Fruit fly (Drosophila melanogaster) whole organism, pupa: ENCODE results near the gene dsh.
A peak's percentile ranks its signal among the peaks of the same experiment; 100 is the strongest.

Experiments used
- CG10348 ChIP-seq: fragments of 200-800 bp; sonication (Bioruptor generic); IDR thresholded peaks from 2 replicates; pipeline ENCODE4 v1.3.6; 2022; ENCODE audit warnings: missing biosample characterization, missing genetic modification characterization
- CG12605 ChIP-seq: fragments of 200-800 bp; sonication (Bioruptor generic); IDR thresholded peaks from 2 replicates; pipeline ENCODE4 v1.3.6; 2022; ENCODE audit warnings: missing biosample characterization, missing genetic modification characterization
- CG14655 ChIP-seq: fragments of 200-800 bp; sonication (Bioruptor generic); optimal IDR thresholded peaks from 3 replicates; lab custom pipeline; 2017; ENCODE audit warnings: mild to moderate bottlenecking, missing biosample characterization, missing genetic modification reagents, missing genetic modification characterization
- CG17806 ChIP-seq: fragments of 200-800 bp; sonication (Bioruptor generic); optimal IDR thresholded peaks from 2 replicates; lab custom pipeline; 2018; ENCODE audit warnings: missing biosample characterization, mild to moderate bottlenecking, missing genetic modification characterization, moderate library complexity
- CG32121 ChIP-seq: fragments of 200-800 bp; sonication (Bioruptor generic); IDR thresholded peaks from 2 replicates; pipeline ENCODE4 v1.3.6; 2022; ENCODE audit warnings: missing biosample characterization, missing genetic modification characterization
- CG34367 ChIP-seq: fragments of 200-800 bp; sonication (Bioruptor generic); optimal IDR thresholded peaks from 2 replicates; lab custom pipeline; 2018; ENCODE audit warnings: missing biosample characterization, mild to moderate bottlenecking, missing genetic modification characterization
- CG4496 ChIP-seq: fragments of 200-800 bp; sonication (Bioruptor generic); IDR thresholded peaks from 3 replicates; pipeline ENCODE4 v1.3.6; 2022; ENCODE audit warnings: missing biosample characterization, missing genetic modification characterization
- CG8159 ChIP-seq: fragments of 200-800 bp; sonication (Bioruptor generic); optimal IDR thresholded peaks from 3 replicates; lab custom pipeline; 2018; ENCODE audit warnings: missing biosample characterization, mild to moderate bottlenecking, missing genetic modification characterization, moderate library complexity
- EcR ChIP-seq: fragments of 200-800 bp; sonication (Bioruptor generic); optimal IDR thresholded peaks from 3 replicates; lab custom pipeline; 2019; ENCODE audit warnings: missing biosample characterization, missing genetic modification characterization, mild to moderate bottlenecking, moderate library complexity, missing genetic modification reagents
- Ets98B ChIP-seq: fragments of 200-800 bp; sonication (Bioruptor generic); IDR thresholded peaks from 2 replicates; pipeline ENCODE4 v1.3.6; 2022; ENCODE audit warnings: missing biosample characterization, missing genetic modification characterization
- Pif1A ChIP-seq: fragments of 200-800 bp; sonication (Bioruptor generic); optimal IDR thresholded peaks from 3 replicates; lab custom pipeline; 2016; ENCODE audit warnings: missing biosample characterization, missing genetic modification characterization
- Pif1B ChIP-seq: fragments of 200-800 bp; sonication (Bioruptor generic); optimal IDR thresholded peaks from 3 replicates; lab custom pipeline; 2016; ENCODE audit warnings: missing biosample characterization, missing genetic modification characterization
- Snoo ChIP-seq: fragments of 200-800 bp; sonication (Bioruptor generic); optimal IDR thresholded peaks from 3 replicates; lab custom pipeline; 2017; ENCODE audit warnings: missing biosample characterization, mild to moderate bottlenecking, missing genetic modification characterization, inconsistent platforms
- fd96Ca ChIP-seq: fragments of 200-800 bp; sonication (Bioruptor generic); IDR thresholded peaks from 3 replicates; pipeline ENCODE4 v1.3.6; 2022; ENCODE audit warnings: missing biosample characterization, missing genetic modification characterization

- no peak for TF ChIP-seq CG32121 (GFP tag; lab: Robert Waterston, UW)
- no peak for TF ChIP-seq Pif1B
- no peak for TF ChIP-seq CG14655 (GFP tag; lab: Kevin White, UChicago)
- no peak for TF ChIP-seq CG12605 (GFP tag; lab: Robert Waterston, UW)
- no peak for TF ChIP-seq CG10348 (GFP tag; lab: Robert Waterston, UW)
- TF ChIP-seq Pif1A (GFP tag; lab: Kevin White, UChicago): no peak
- no peak for TF ChIP-seq CG17806 (tag; lab: Kevin White, UChicago)
- peak; percentile 49; the same call in 2 of the 3 replicates for TF ChIP-seq CG4496 (GFP tag; lab: Robert Waterston, UW)
- no peak for TF ChIP-seq fd96Ca
- no peak for TF ChIP-seq EcR
- no peak for TF ChIP-seq Snoo
- no peak for TF ChIP-seq Ets98B (GFP tag; lab: Robert Waterston, UW)
- TF ChIP-seq CG34367 (tag; lab: Kevin White, UChicago): no peak
- TF ChIP-seq CG8159 (tag; lab: Kevin White, UChicago): no peak
Observed at dm6 chrX:11342168-11342567, 13.5 kb upstream of the dsh start.
